Worm (Caenorhabditis elegans) whole organism, late embryonic: ENCODE data around the gene Y32B12B.1.

Experiments
- ets-4 ChIP-seq: sonication (generic microtip); optimal IDR thresholded peaks from 2 replicates; lab custom pipeline; 2016; ENCODE audit warnings: missing genetic modification characterization, missing compliant biosample characterization
- nfya-1 ChIP-seq: sonication (generic microtip); optimal IDR thresholded peaks from 2 replicates; lab custom pipeline; 2017; ENCODE audit warnings: missing genetic modification characterization, mild to moderate bottlenecking, missing compliant biosample characterization, antibody characterized with exemption, moderate library complexity
- nhr-232 ChIP-seq: sonication (generic microtip); optimal IDR thresholded peaks from 2 replicates; lab custom pipeline; 2016; ENCODE audit warnings: missing genetic modification characterization, missing compliant biosample characterization
- pag-3 ChIP-seq: sonication (generic microtip); optimal IDR thresholded peaks from 2 replicates; lab custom pipeline; 2016; ENCODE audit warnings: missing compliant biosample characterization, missing genetic modification characterization, borderline replicate concordance
- pha-4 ChIP-seq: fragments of 150-350 bp; optimal IDR thresholded peaks from 2 replicates; lab custom pipeline; 2018; ENCODE audit warnings: missing biosample characterization, missing genetic modification reagents, missing genetic modification characterization
- ref-2 ChIP-seq: sonication (generic microtip); optimal IDR thresholded peaks from 2 replicates; lab custom pipeline; 2016; ENCODE audit warnings: missing genetic modification characterization, missing compliant biosample characterization
- sox-2 ChIP-seq: fragments of 200-800 bp; sonication (Bioruptor generic); IDR thresholded peaks from 2 replicates; pipeline ENCODE4 v1.3.6; 2022; ENCODE audit warnings: missing genetic modification reagents, missing genetic modification characterization, missing compliant biosample characterization
- unc-86 ChIP-seq: sonication (generic microtip); optimal IDR thresholded peaks from 2 replicates; lab custom pipeline; 2016; ENCODE audit warnings: missing genetic modification characterization, missing compliant biosample characterization

DNA sequence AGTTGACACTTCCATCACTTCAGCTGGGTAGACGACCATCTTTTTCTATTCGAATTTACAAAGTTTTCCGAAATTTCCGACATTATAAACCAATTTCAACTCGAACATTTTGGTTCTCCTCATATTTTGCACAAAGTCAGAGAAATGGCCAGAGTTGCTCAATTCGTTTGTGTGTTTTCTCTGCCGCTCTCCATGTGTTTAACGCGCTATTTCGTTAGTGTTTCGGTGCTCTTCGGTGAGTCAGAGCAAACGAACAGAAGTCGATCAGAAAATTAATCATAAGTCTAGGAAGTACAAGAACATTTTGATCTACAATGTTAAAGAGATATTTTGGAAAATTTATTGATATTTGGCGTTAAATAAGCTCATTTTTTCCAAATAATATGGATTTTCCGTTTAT lies 28.1 kb upstream of the Y32B12B.1 start, which contains the start of gene srr-3:
- no peak for TF ChIP-seq nfya-1 (tag; lab: Kevin White, UChicago)
- no peak for TF ChIP-seq sox-2 (GFP tag; lab: Robert Waterston, UW)
- no peak for TF ChIP-seq ref-2 (tag; lab: Kevin White, UChicago)
- TF ChIP-seq pha-4, result no peak
- no peak for TF ChIP-seq pag-3
- TF ChIP-seq unc-86 (tag; lab: Kevin White, UChicago), result no peak
- no peak for TF ChIP-seq nhr-232 (tag; lab: Kevin White, UChicago)
- TF ChIP-seq ets-4 (tag; lab: Kevin White, UChicago), result no peak
